Fruit fly (Drosophila melanogaster) whole organism, embryonic: ENCODE measurements around the gene CG10338.

Source experiments
- Ada2b ChIP-seq: fragments of 200-800 bp; sonication (Bioruptor generic); IDR thresholded peaks from 2 replicates; pipeline ENCODE4 v1.3.6; 2022; ENCODE audit warnings: missing biosample characterization, missing genetic modification characterization
- Atf3 ChIP-seq: fragments of 200-800 bp; sonication (Bioruptor generic); optimal IDR thresholded peaks from 3 replicates; lab custom pipeline; 2016; ENCODE audit warnings: missing biosample characterization, missing genetic modification characterization
- Blimp-1 ChIP-seq: fragments of 200-800 bp; sonication (Bioruptor generic); optimal IDR thresholded peaks from 3 replicates; lab custom pipeline; 2018; ENCODE audit warnings: missing biosample characterization, missing genetic modification characterization, mild to moderate bottlenecking, moderate library complexity, missing genetic modification reagents
- BtbVII ChIP-seq: fragments of 200-800 bp; sonication (Bioruptor generic); optimal IDR thresholded peaks from 3 replicates; lab custom pipeline; 2017; ENCODE audit warnings: missing biosample characterization, mild to moderate bottlenecking, missing genetic modification characterization
- CG10267 ChIP-seq: fragments of 200-800 bp; sonication (Bioruptor generic); optimal IDR thresholded peaks from 2 replicates; lab custom pipeline; 2018; ENCODE audit warnings: missing biosample characterization, mild to moderate bottlenecking, missing genetic modification characterization, moderate library complexity
- CG10543 ChIP-seq: fragments of 200-800 bp; sonication (Bioruptor generic); optimal IDR thresholded peaks from 3 replicates; lab custom pipeline; 2017; ENCODE audit warnings: missing biosample characterization, mild to moderate bottlenecking, missing genetic modification characterization, moderate library complexity
- CG10654 ChIP-seq: fragments of 200-800 bp; sonication (Bioruptor generic); optimal IDR thresholded peaks from 2 replicates; lab custom pipeline; 2016; ENCODE audit warnings: missing biosample characterization, missing genetic modification characterization
- CG12219 ChIP-seq: fragments of 200-800 bp; sonication (Bioruptor generic); optimal IDR thresholded peaks from 3 replicates; lab custom pipeline; 2018; ENCODE audit warnings: missing biosample characterization, mild to moderate bottlenecking, missing genetic modification characterization
- CG14014 ChIP-seq: fragments of 200-800 bp; sonication (Bioruptor generic); IDR thresholded peaks from 2 replicates; pipeline ENCODE4 v1.3.6; 2022; ENCODE audit warnings: missing biosample characterization, missing genetic modification characterization
- CG16779 ChIP-seq: fragments of 200-800 bp; sonication (Bioruptor generic); IDR thresholded peaks from 2 replicates; pipeline ENCODE4 v1.3.6; 2022; ENCODE audit warnings: missing biosample characterization, missing genetic modification characterization
- CG18262 ChIP-seq: fragments of 200-800 bp; optimal IDR thresholded peaks from 3 replicates; lab custom pipeline; 2019; ENCODE audit warnings: missing biosample characterization, mild to moderate bottlenecking, missing genetic modification characterization, moderate library complexity
- CG31224 ChIP-seq: fragments of 200-800 bp; sonication (Bioruptor generic); IDR thresholded peaks from 2 replicates; pipeline ENCODE4 v1.3.6; 2022; ENCODE audit warnings: missing biosample characterization, missing genetic modification characterization
- CG31441 ChIP-seq: fragments of 200-800 bp; sonication (Bioruptor generic); IDR thresholded peaks from 2 replicates; pipeline ENCODE4 v1.3.6; 2022; ENCODE audit warnings: missing biosample characterization, missing genetic modification characterization
- CG32532 ChIP-seq: fragments of 200-800 bp; sonication (Bioruptor generic); IDR thresholded peaks from 2 replicates; pipeline ENCODE4 v1.3.6; 2022; ENCODE audit warnings: missing biosample characterization, missing genetic modification characterization
- CG34376 ChIP-seq: fragments of 200-800 bp; sonication (Bioruptor generic); optimal IDR thresholded peaks from 2 replicates; lab custom pipeline; 2018; ENCODE audit warnings: missing biosample characterization, mild to moderate bottlenecking, missing genetic modification characterization
- CG4404 ChIP-seq: fragments of 200-800 bp; sonication (Bioruptor generic); IDR thresholded peaks from 2 replicates; pipeline ENCODE4 v1.3.6; 2022; ENCODE audit warnings: missing biosample characterization, missing genetic modification characterization
- CG6654 ChIP-seq: fragments of 200-800 bp; sonication (Bioruptor generic); optimal IDR thresholded peaks from 2 replicates; lab custom pipeline; 2017; ENCODE audit warnings: missing biosample characterization, mild to moderate bottlenecking, missing genetic modification characterization
- CG9797 ChIP-seq: fragments of 200-800 bp; sonication (Bioruptor generic); optimal IDR thresholded peaks from 3 replicates; lab custom pipeline; 2018; ENCODE audit warnings: missing biosample characterization, mild to moderate bottlenecking, missing genetic modification characterization
- CTCF ChIP-seq: fragments of 200-800 bp; sonication (Bioruptor generic); optimal IDR thresholded peaks from 2 replicates; lab custom pipeline; 2017; ENCODE audit warnings: missing biosample characterization, mild to moderate bottlenecking, missing genetic modification characterization, moderate library complexity
- Dp ChIP-seq: fragments of 200-800 bp; sonication (Bioruptor generic); optimal IDR thresholded peaks from 2 replicates; lab custom pipeline; 2018; ENCODE audit warnings: missing biosample characterization, mild to moderate bottlenecking, missing genetic modification characterization, moderate library complexity
- Drgx ChIP-seq: fragments of 200-800 bp; sonication (Bioruptor generic); IDR thresholded peaks from 2 replicates; pipeline ENCODE4 v1.3.6; 2022; ENCODE audit warnings: missing biosample characterization, missing genetic modification characterization
- Eip74EF ChIP-seq, 2 experiments: fragments of 200-800 bp in 1 of 2; fragments of >200 bp in 1 of 2; sonication (Bioruptor generic) in 1 of 2; optimal IDR thresholded peaks; 2 replicates each; lab custom pipeline; 2017 to 2019; ENCODE audit warnings: missing biosample characterization in 2 of 2, missing genetic modification characterization in 2 of 2, mild to moderate bottlenecking in 1 of 2, moderate library complexity in 1 of 2
- Elba2 ChIP-seq: fragments of 200-800 bp; sonication (Bioruptor generic); optimal IDR thresholded peaks from 3 replicates; lab custom pipeline; 2016; ENCODE audit warnings: missing biosample characterization, missing genetic modification characterization
- Fer2 ChIP-seq: fragments of 200-800 bp; sonication (Bioruptor generic); optimal IDR thresholded peaks from 2 replicates; lab custom pipeline; 2018; ENCODE audit warnings: missing biosample characterization, mild to moderate bottlenecking, missing genetic modification characterization, moderate library complexity
- HLH3B ChIP-seq: fragments of 200-800 bp; sonication (Bioruptor generic); IDR thresholded peaks from 2 replicates; pipeline ENCODE4 v1.3.6; 2022; ENCODE audit warnings: missing biosample characterization, missing genetic modification characterization
- Hr78 ChIP-seq, 2 experiments: fragments of 200-800 bp in 1 of 2; fragments of >200 bp in 1 of 2; sonication (Bioruptor generic) in 1 of 2; optimal IDR thresholded peaks; 2 replicates each; lab custom pipeline; 2017 to 2019; ENCODE audit warnings: missing biosample characterization in 2 of 2, missing genetic modification characterization in 2 of 2, mild to moderate bottlenecking in 1 of 2, moderate library complexity in 1 of 2
- Kr ChIP-seq: fragments of 200-800 bp; sonication (Bioruptor generic); optimal IDR thresholded peaks from 2 replicates; lab custom pipeline; 2017; ENCODE audit warnings: missing biosample characterization, mild to moderate bottlenecking, missing genetic modification characterization
- Nf-YC ChIP-seq: fragments of 200-800 bp; optimal IDR thresholded peaks from 3 replicates; lab custom pipeline; 2019; ENCODE audit warnings: missing biosample characterization, mild to moderate bottlenecking, missing genetic modification characterization, moderate library complexity
- Ptx1 ChIP-seq: fragments of 200-800 bp; sonication (Bioruptor generic); IDR thresholded peaks from 2 replicates; pipeline ENCODE4 v1.3.6; 2022; ENCODE audit warnings: missing biosample characterization, missing genetic modification characterization
- Sin3A ChIP-seq: fragments of >200 bp; optimal IDR thresholded peaks from 2 replicates; lab custom pipeline; 2018
- Sox100B ChIP-seq: fragments of 200-800 bp; sonication (Bioruptor generic); optimal IDR thresholded peaks from 3 replicates; lab custom pipeline; 2018; ENCODE audit warnings: missing biosample characterization, mild to moderate bottlenecking, missing genetic modification characterization
- Vsx1 ChIP-seq: fragments of 200-800 bp; sonication (Bioruptor generic); optimal IDR thresholded peaks from 2 replicates; lab custom pipeline; 2017; ENCODE audit warnings: missing biosample characterization, mild to moderate bottlenecking, missing genetic modification characterization, missing genetic modification reagents
- abd-A ChIP-seq: fragments of 200-800 bp; sonication (Bioruptor generic); optimal IDR thresholded peaks from 3 replicates; lab custom pipeline; 2019; ENCODE audit warnings: missing biosample characterization, mild to moderate bottlenecking, missing genetic modification characterization, moderate library complexity
- amos ChIP-seq: fragments of 200-800 bp; sonication (Bioruptor generic); IDR thresholded peaks from 2 replicates; pipeline ENCODE4 v1.3.6; 2022; ENCODE audit warnings: missing biosample characterization, missing genetic modification characterization; ENCODE audit not compliant: partially characterized antibody
- chn ChIP-seq: fragments of 200-800 bp; sonication (Bioruptor generic); optimal IDR thresholded peaks from 2 replicates; lab custom pipeline; 2016; ENCODE audit warnings: missing biosample characterization, missing genetic modification characterization
- crc ChIP-seq: fragments of 200-800 bp; sonication (Bioruptor generic); optimal IDR thresholded peaks from 2 replicates; lab custom pipeline; 2016; ENCODE audit warnings: missing biosample characterization, missing genetic modification characterization
- da ChIP-seq: fragments of 200-800 bp; sonication (Bioruptor generic); optimal IDR thresholded peaks from 2 replicates; lab custom pipeline; 2016; ENCODE audit warnings: missing biosample characterization, missing genetic modification characterization
- dm ChIP-seq: fragments of 200-800 bp; sonication (Bioruptor generic); optimal IDR thresholded peaks from 3 replicates; lab custom pipeline; 2016; ENCODE audit warnings: missing biosample characterization, missing genetic modification characterization
- emc ChIP-seq: fragments of 200-800 bp; sonication (Bioruptor generic); optimal IDR thresholded peaks from 2 replicates; lab custom pipeline; 2016; ENCODE audit warnings: missing biosample characterization, missing genetic modification characterization
- ewg ChIP-seq: fragments of 200-800 bp; sonication (Bioruptor generic); optimal IDR thresholded peaks from 3 replicates; lab custom pipeline; 2017; ENCODE audit warnings: mild to moderate bottlenecking, missing biosample characterization, missing genetic modification reagents, missing genetic modification characterization
- gsb-n ChIP-seq: fragments of 200-800 bp; sonication (Bioruptor generic); optimal IDR thresholded peaks from 3 replicates; lab custom pipeline; 2018; ENCODE audit warnings: missing biosample characterization, mild to moderate bottlenecking, missing genetic modification characterization
- gt ChIP-seq: fragments of 200-800 bp; sonication (Bioruptor generic); IDR thresholded peaks from 2 replicates; pipeline ENCODE4 v1.3.6; 2022; ENCODE audit warnings: missing biosample characterization, missing genetic modification characterization
- her ChIP-seq: fragments of 200-800 bp; sonication (Bioruptor generic); optimal IDR thresholded peaks from 2 replicates; lab custom pipeline; 2016; ENCODE audit warnings: missing biosample characterization, missing genetic modification characterization
- jumu ChIP-seq: fragments of 200-800 bp; sonication (Bioruptor generic); optimal IDR thresholded peaks from 3 replicates; lab custom pipeline; 2016; ENCODE audit warnings: missing biosample characterization, missing genetic modification characterization
- ken ChIP-seq: fragments of 200-800 bp; sonication (Bioruptor generic); IDR thresholded peaks from 3 replicates; pipeline ENCODE4 v1.3.6; 2022; ENCODE audit warnings: missing biosample characterization, missing genetic modification characterization
- luna ChIP-seq: fragments of 200-800 bp; sonication (Bioruptor generic); optimal IDR thresholded peaks from 2 replicates; lab custom pipeline; 2016; ENCODE audit warnings: missing biosample characterization, missing genetic modification characterization
- pnt ChIP-seq: fragments of 200-800 bp; sonication (Bioruptor generic); optimal IDR thresholded peaks from 3 replicates; lab custom pipeline; 2016; ENCODE audit warnings: missing biosample characterization, missing genetic modification characterization
- so ChIP-seq: fragments of 200-800 bp; sonication (Bioruptor generic); IDR thresholded peaks from 3 replicates; pipeline ENCODE4 v1.3.6; 2022; ENCODE audit warnings: missing biosample characterization, missing genetic modification characterization
- sqz ChIP-seq: fragments of 200-800 bp; sonication (Bioruptor generic); optimal IDR thresholded peaks from 3 replicates; lab custom pipeline; 2018; ENCODE audit warnings: missing biosample characterization, mild to moderate bottlenecking, missing genetic modification characterization
- ssp ChIP-seq: fragments of 200-800 bp; sonication (Bioruptor generic); IDR thresholded peaks from 2 replicates; pipeline ENCODE4 v1.3.6; 2022; ENCODE audit warnings: missing biosample characterization, missing genetic modification characterization
- vvl ChIP-seq: fragments of 200-800 bp; sonication (Bioruptor generic); IDR thresholded peaks from 2 replicates; pipeline ENCODE4 v1.3.6; 2022; ENCODE audit warnings: missing biosample characterization, missing genetic modification characterization
- zen ChIP-seq: fragments of 200-800 bp; sonication (Bioruptor generic); optimal IDR thresholded peaks from 3 replicates; lab custom pipeline; 2018; ENCODE audit warnings: missing biosample characterization, mild to moderate bottlenecking, missing genetic modification characterization, moderate library complexity

Gene CG10338

dm6 chr2L:18717365-18718011, 22.0 kb downstream of the CG10338 start (continued):
- no peak for TF ChIP-seq pnt (GFP tag; lab: Kevin White, UChicago)
- no peak for TF ChIP-seq Eip74EF (GFP tag; optimal IDR thresholded peaks at IDR 0.05; lab: Kevin White, UChicago)
- no peak for TF ChIP-seq CG4404 (GFP tag; lab: Robert Waterston, UW)
- no peak for TF ChIP-seq jumu (GFP tag; lab: Kevin White, UChicago)
- TF ChIP-seq zen (tag; lab: Kevin White, UChicago) = no peak
- no peak for TF ChIP-seq her
- TF ChIP-seq da (GFP tag; lab: Kevin White, UChicago) = no peak
- TF ChIP-seq Dp (GFP tag; lab: Kevin White, UChicago) = no peak
- TF ChIP-seq Ada2b = no peak
- TF ChIP-seq Sox100B (GFP tag; lab: Kevin White, UChicago) = no peak
- TF ChIP-seq Nf-YC = no peak
- no peak for TF ChIP-seq Sin3A (lab: Kevin White, UChicago)
- no peak for TF ChIP-seq emc (GFP tag; lab: Kevin White, UChicago)
- TF ChIP-seq sqz (GFP tag; lab: Kevin White, UChicago) = no peak
- no peak for TF ChIP-seq ssp (GFP tag; lab: Robert Waterston, UW)
- TF ChIP-seq Fer2 (tag; lab: Kevin White, UChicago) = no peak
- TF ChIP-seq CG12219 (GFP tag; lab: Kevin White, UChicago) = peak; percentile 24
- TF ChIP-seq CG9797 (GFP tag; lab: Kevin White, UChicago) = no peak
- TF ChIP-seq CG10654 (GFP tag; lab: Kevin White, UChicago) = no peak
- TF ChIP-seq CG31441 (GFP tag; lab: Robert Waterston, UW) = no peak
- no peak for TF ChIP-seq Hr78 (GFP tag; optimal IDR thresholded peaks at IDR 0.05; lab: Kevin White, UChicago)
- TF ChIP-seq Kr (GFP tag; lab: Kevin White, UChicago) = no peak
- TF ChIP-seq Vsx1 (GFP tag; lab: Kevin White, UChicago) = no peak
- TF ChIP-seq CG16779 (GFP tag; lab: Robert Waterston, UW) = no peak
- no peak for TF ChIP-seq CG31224 (GFP tag; lab: Robert Waterston, UW)
- no peak for TF ChIP-seq dm (GFP tag; lab: Kevin White, UChicago)
- TF ChIP-seq so (GFP tag; lab: Robert Waterston, UW) = no peak
- TF ChIP-seq luna = no peak
- TF ChIP-seq CG34376 = no peak
- TF ChIP-seq abd-A = no peak
- TF ChIP-seq CG6654 (GFP tag; lab: Kevin White, UChicago) = no peak
- TF ChIP-seq CG18262 (tag; lab: Kevin White, UChicago) = no peak
- TF ChIP-seq CTCF (GFP tag; lab: Kevin White, UChicago) = no peak
- TF ChIP-seq chn = no peak
- peak; percentile 47 for TF ChIP-seq BtbVII (GFP tag; lab: Kevin White, UChicago)
- no peak for TF ChIP-seq Elba2
- no peak for TF ChIP-seq Ptx1 (GFP tag; lab: Robert Waterston, UW)
- TF ChIP-seq gsb-n = no peak
- TF ChIP-seq ewg (GFP tag; lab: Kevin White, UChicago) = no peak
- no peak for TF ChIP-seq HLH3B (GFP tag; lab: Robert Waterston, UW)
- no peak for TF ChIP-seq Atf3 (GFP tag; lab: Kevin White, UChicago)
- no peak for TF ChIP-seq amos (GFP tag; lab: Robert Waterston, UW)
- TF ChIP-seq CG14014 = no peak; the same call in 1 of the 2 replicates
- TF ChIP-seq vvl (GFP tag; lab: Robert Waterston, UW) = peak; percentile 21; the same call in 1 of the 2 replicates
- TF ChIP-seq gt (GFP tag; lab: Robert Waterston, UW) = no peak
- peak; percentile 32; the same call in 1 of the 2 replicates for TF ChIP-seq Drgx (GFP tag; lab: Robert Waterston, UW)
- no peak for TF ChIP-seq CG32532
- no peak for TF ChIP-seq CG10267 (tag; lab: Kevin White, UChicago)
- no peak for TF ChIP-seq ken
- TF ChIP-seq CG10543 (GFP tag; lab: Kevin White, UChicago) = no peak
- TF ChIP-seq crc = no peak
- TF ChIP-seq Blimp-1 = peak; percentile 0
